Worm (Caenorhabditis elegans) whole organism, mixed stage, embryonic: Measurements from ENCODE around the gene F46G10.1.

ENCODE experiments used
- M03D4.4 ChIP-seq: sonication (generic microtip); optimal IDR thresholded peaks from 2 replicates; lab custom pipeline; 2017; ENCODE audit warnings: mild to moderate bottlenecking, missing genetic modification characterization, missing compliant biosample characterization
- bed-3 ChIP-seq: fragments of 200-800 bp; sonication (Bioruptor generic); optimal IDR thresholded peaks from 3 replicates; lab custom pipeline; 2018; ENCODE audit warnings: mild to moderate bottlenecking, missing genetic modification characterization, moderate library complexity, missing compliant biosample characterization
- blmp-1 ChIP-seq: fragments of 150-350 bp; optimal IDR thresholded peaks from 2 replicates; lab custom pipeline; 2014; ENCODE audit warnings: missing biosample characterization, missing genetic modification characterization
- ceh-39 ChIP-seq: fragments of 150-350 bp; optimal IDR thresholded peaks from 2 replicates; lab custom pipeline; 2014; ENCODE audit warnings: missing biosample characterization, missing genetic modification characterization
- ceh-43 ChIP-seq: fragments of 200-800 bp; sonication (Bioruptor generic); optimal IDR thresholded peaks from 2 replicates; lab custom pipeline; 2018; ENCODE audit warnings: mild to moderate bottlenecking, missing genetic modification characterization, moderate library complexity, missing compliant biosample characterization
- ceh-83 ChIP-seq: fragments of 200-800 bp; sonication (Bioruptor generic); optimal IDR thresholded peaks from 2 replicates; lab custom pipeline; 2018; ENCODE audit warnings: mild to moderate bottlenecking, missing genetic modification characterization, missing compliant biosample characterization
- ces-1 ChIP-seq: fragments of 150-350 bp; optimal IDR thresholded peaks from 2 replicates; lab custom pipeline; 2014; ENCODE audit warnings: missing biosample characterization, missing genetic modification reagents, missing genetic modification characterization
- cnd-1 ChIP-seq: fragments of 200-800 bp; sonication (Bioruptor generic); optimal IDR thresholded peaks from 2 replicates; lab custom pipeline; 2018; ENCODE audit warnings: mild to moderate bottlenecking, missing genetic modification characterization, missing compliant biosample characterization
- elt-1 ChIP-seq: sonication (generic microtip); optimal IDR thresholded peaks from 2 replicates; lab custom pipeline; 2017; ENCODE audit warnings: missing genetic modification characterization, mild to moderate bottlenecking, missing compliant biosample characterization, antibody characterized with exemption, moderate library complexity, borderline replicate concordance; ENCODE audit not compliant: insufficient read depth
- elt-3 ChIP-seq: fragments of 150-350 bp; optimal IDR thresholded peaks from 2 replicates; lab custom pipeline; 2014; ENCODE audit warnings: missing biosample characterization, missing genetic modification characterization
- flh-1 ChIP-seq: fragments of 200-800 bp; sonication (Bioruptor generic); optimal IDR thresholded peaks from 2 replicates; lab custom pipeline; 2018; ENCODE audit warnings: mild to moderate bottlenecking, missing genetic modification characterization, moderate library complexity, missing compliant biosample characterization
- hlh-1 ChIP-seq: fragments of 150-350 bp; optimal IDR thresholded peaks from 2 replicates; lab custom pipeline; 2014; ENCODE audit warnings: missing biosample characterization, missing genetic modification reagents, missing genetic modification characterization
- lin-13 ChIP-seq: fragments of 150-350 bp; optimal IDR thresholded peaks from 2 replicates; lab custom pipeline; 2014; ENCODE audit warnings: missing biosample characterization, missing genetic modification characterization
- lsy-2 ChIP-seq: fragments of 150-350 bp; optimal IDR thresholded peaks from 2 replicates; lab custom pipeline; 2014; ENCODE audit warnings: missing biosample characterization, missing genetic modification characterization
- mep-1 ChIP-seq: fragments of 150-350 bp; optimal IDR thresholded peaks from 2 replicates; lab custom pipeline; 2017; ENCODE audit warnings: missing biosample characterization, missing genetic modification reagents, missing genetic modification characterization, inconsistent platforms
- mls-2 ChIP-seq: sonication (generic microtip); optimal IDR thresholded peaks from 2 replicates; lab custom pipeline; 2016; ENCODE audit warnings: mild to moderate bottlenecking, missing genetic modification characterization, moderate library complexity, missing compliant biosample characterization
- nhr-12 ChIP-seq: fragments of 150-350 bp; optimal IDR thresholded peaks from 2 replicates; lab custom pipeline; 2014; ENCODE audit warnings: missing biosample characterization, missing genetic modification characterization
- nhr-2 ChIP-seq: fragments of 150-350 bp; optimal IDR thresholded peaks from 2 replicates; lab custom pipeline; 2014; ENCODE audit warnings: missing biosample characterization, missing genetic modification characterization
- nhr-237 ChIP-seq: fragments of 150-350 bp; optimal IDR thresholded peaks from 2 replicates; lab custom pipeline; 2014; ENCODE audit warnings: missing biosample characterization, missing genetic modification characterization
- nhr-28 ChIP-seq: fragments of 150-350 bp; optimal IDR thresholded peaks from 2 replicates; lab custom pipeline; 2014; ENCODE audit warnings: missing biosample characterization, missing genetic modification characterization
- nhr-76 ChIP-seq: sonication (generic microtip); optimal IDR thresholded peaks from 2 replicates; lab custom pipeline; 2017; ENCODE audit warnings: missing biosample characterization, missing genetic modification characterization
- pha-4 ChIP-seq: fragments of 150-350 bp; optimal IDR thresholded peaks from 2 replicates; lab custom pipeline; 2018; ENCODE audit warnings: missing biosample characterization, missing genetic modification reagents, missing genetic modification characterization
- sem-2 ChIP-seq: fragments of 200-800 bp; sonication (Bioruptor generic); optimal IDR thresholded peaks from 2 replicates; lab custom pipeline; 2018; ENCODE audit warnings: mild to moderate bottlenecking, missing genetic modification characterization, missing compliant biosample characterization
- sptf-1 ChIP-seq: sonication (generic microtip); optimal IDR thresholded peaks from 2 replicates; lab custom pipeline; 2017; ENCODE audit warnings: mild to moderate bottlenecking, missing genetic modification characterization, moderate library complexity, missing compliant biosample characterization
- tbx-8 ChIP-seq: fragments of 200-800 bp; sonication (Bioruptor generic); optimal IDR thresholded peaks from 2 replicates; lab custom pipeline; 2018; ENCODE audit warnings: mild to moderate bottlenecking, missing genetic modification characterization, moderate library complexity, missing compliant biosample characterization
- unc-120 ChIP-seq: sonication (generic microtip); optimal IDR thresholded peaks from 2 replicates; lab custom pipeline; 2017; ENCODE audit warnings: missing genetic modification characterization, missing compliant biosample characterization; ENCODE audit not compliant: poor library complexity, severe bottlenecking
- unc-39 ChIP-seq: fragments of 150-350 bp; optimal IDR thresholded peaks from 2 replicates; lab custom pipeline; 2014; ENCODE audit warnings: missing biosample characterization, missing genetic modification characterization
- unc-62 ChIP-seq: fragments of 150-350 bp; optimal IDR thresholded peaks from 2 replicates; lab custom pipeline; 2014; ENCODE audit warnings: missing biosample characterization, missing genetic modification reagents, missing genetic modification characterization
- zip-8 ChIP-seq: fragments of 150-350 bp; optimal IDR thresholded peaks from 2 replicates; lab custom pipeline; 2014; ENCODE audit warnings: missing biosample characterization, missing genetic modification characterization
- ztf-11 ChIP-seq: fragments of 150-350 bp; optimal IDR thresholded peaks from 2 replicates; lab custom pipeline; 2014; ENCODE audit warnings: missing biosample characterization, missing genetic modification characterization

Gene F46G10.1

DNA sequence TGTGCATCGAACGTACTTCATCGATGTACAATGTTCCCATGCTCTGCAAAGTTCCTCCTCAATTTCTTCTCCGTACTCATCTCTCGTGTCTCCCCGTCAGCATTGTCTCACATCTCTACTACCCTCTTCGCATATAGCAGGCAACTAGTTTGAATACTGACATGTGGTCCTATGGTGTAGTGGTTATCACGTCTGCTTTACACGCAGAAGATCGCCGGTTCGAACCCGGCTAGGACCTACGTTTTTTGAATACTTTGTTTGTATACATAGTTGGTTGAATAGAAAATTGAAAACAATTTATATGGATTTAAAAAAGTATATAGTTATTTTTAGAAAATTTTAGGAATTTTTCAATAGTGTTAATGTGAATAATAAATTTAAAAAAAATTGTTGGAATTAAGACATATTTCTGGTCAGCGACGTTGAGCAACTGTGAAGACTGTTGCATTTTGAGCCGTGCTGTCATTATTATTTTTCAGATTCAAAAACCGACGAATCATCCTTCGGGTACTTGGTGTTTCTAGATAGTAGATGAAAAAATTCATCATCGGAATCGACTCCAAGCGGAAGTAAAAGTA lies 4.6 kb downstream of the F46G10.1 start (continued):
- TF ChIP-seq pha-4 (tag; lab: Kevin White, UChicago) (peak; percentile 88), elt-1 (tag; lab: Kevin White, UChicago) (no peak), nhr-12 (tag; lab: Kevin White, UChicago) (no peak), ceh-43 (GFP tag; lab: Kevin White, UChicago) (peak; percentile 93), lin-13 (tag; lab: Kevin White, UChicago) (peak; percentile 78), ceh-39 (peak; percentile 37), M03D4.4 (peak; percentile 96), elt-3 (tag; lab: Kevin White, UChicago) (peak; percentile 59), nhr-237 (peak; percentile 79)

DNA sequence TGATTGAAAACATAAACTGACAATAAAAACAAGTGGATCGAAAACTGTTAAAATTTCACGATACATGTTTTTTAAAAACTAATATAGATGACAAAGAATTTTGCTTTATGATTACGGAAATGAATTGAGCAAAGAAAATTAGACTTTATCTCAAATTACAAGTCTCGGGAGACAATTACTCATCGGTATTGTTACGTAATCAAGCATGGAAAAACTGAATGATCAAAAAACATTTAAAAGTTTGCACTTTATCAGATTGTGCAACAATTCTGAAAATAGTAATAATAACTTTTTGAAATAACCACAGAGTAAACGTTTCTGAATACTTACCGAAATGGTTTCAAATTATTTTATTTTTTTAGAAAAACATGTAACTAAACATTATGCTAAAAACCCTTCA lies 5.8 kb downstream of the F46G10.1 start, which contains the start of gene srd-43:
Gene srd-43, minus strand, starts transcription at position 66 of the 400 bp plus-strand sequence.
- TF ChIP-seq nhr-2 (tag; lab: Kevin White, UChicago) (no peak), hlh-1 (no peak), zip-8 (peak; percentile 92), ztf-11 (no peak), tbx-8 (GFP tag; lab: Kevin White, UChicago) (no peak)
- TF ChIP-seq, all 35 proteins: peak for 1

ce11 chrX:13303357-13303756 lies 8.2 kb downstream of the F46G10.1 start, which contains the start of gene srd-42:
Gene srd-42 (minus strand): TSS chrX:13303457.
- TF ChIP-seq ceh-83 (GFP tag; lab: Kevin White, UChicago) (no peak), elt-3 (tag; lab: Kevin White, UChicago) (no peak), lsy-2 (tag; lab: Kevin White, UChicago) (no peak), mls-2 (no peak), blmp-1 (tag; lab: Kevin White, UChicago) (no peak), sem-2 (GFP tag; lab: Kevin White, UChicago) (no peak), nhr-76 (tag; lab: Kevin White, UChicago) (no peak), unc-39 (tag; lab: Kevin White, UChicago) (no peak), cnd-1 (no peak)

DNA sequence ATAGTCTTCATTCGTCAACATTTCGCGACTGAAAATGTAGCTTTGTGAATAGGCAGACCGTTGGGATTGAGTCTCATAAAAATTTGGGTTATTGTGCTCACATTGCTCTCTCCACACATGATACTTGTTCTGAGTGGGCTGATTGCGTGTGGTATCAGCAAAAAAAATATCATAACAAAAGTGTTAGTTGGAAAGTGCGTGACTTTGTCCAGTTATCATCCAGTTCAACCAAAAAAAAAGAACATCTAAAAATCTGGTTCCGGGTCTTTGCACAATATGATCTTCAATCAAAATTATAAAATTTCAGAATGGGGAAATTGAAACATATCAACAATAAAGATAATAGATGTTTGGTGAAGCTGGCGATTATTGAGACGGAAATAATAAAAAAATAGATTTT lies 11.1 kb downstream of the F46G10.1 start, which contains the start of gene srd-39:
Gene srd-39, minus strand, starts transcription at position 101 of the 400 bp plus-strand sequence.
- no peak for TF ChIP-seq ces-1 (GFP tag; lab: Kevin White, UChicago)
- no peak for TF ChIP-seq mep-1 (tag; lab: Kevin White, UChicago)
- TF ChIP-seq mls-2, result no peak
- TF ChIP-seq unc-120, result no peak
- TF ChIP-seq hlh-1, result no peak
- no peak for TF ChIP-seq elt-3 (tag; lab: Kevin White, UChicago)
- no peak for TF ChIP-seq lsy-2 (tag; lab: Kevin White, UChicago)
- no peak for TF ChIP-seq nhr-2 (tag; lab: Kevin White, UChicago)

ce11 chrX:13294669-13295068 lies 16.9 kb downstream of the F46G10.1 start, which contains the start of gene srd-36:
Gene srd-36 (minus strand): TSS chrX:13294769.
- no peak for TF ChIP-seq nhr-237
- TF ChIP-seq flh-1, result no peak
- no peak for TF ChIP-seq hlh-1
- no peak for TF ChIP-seq elt-3 (tag; lab: Kevin White, UChicago)
- TF ChIP-seq sptf-1 (tag; lab: Kevin White, UChicago), result no peak
- no peak for TF ChIP-seq pha-4 (tag; lab: Kevin White, UChicago)
- no peak for TF ChIP-seq mep-1 (tag; lab: Kevin White, UChicago)
- TF ChIP-seq elt-1 (tag; lab: Kevin White, UChicago), result no peak
- TF ChIP-seq sem-2 (GFP tag; lab: Kevin White, UChicago), result no peak
- no peak for TF ChIP-seq ceh-83 (GFP tag; lab: Kevin White, UChicago)
- no peak for TF ChIP-seq nhr-2 (tag; lab: Kevin White, UChicago)
- no peak for TF ChIP-seq ztf-11
- TF ChIP-seq nhr-12 (tag; lab: Kevin White, UChicago), result no peak

DNA sequence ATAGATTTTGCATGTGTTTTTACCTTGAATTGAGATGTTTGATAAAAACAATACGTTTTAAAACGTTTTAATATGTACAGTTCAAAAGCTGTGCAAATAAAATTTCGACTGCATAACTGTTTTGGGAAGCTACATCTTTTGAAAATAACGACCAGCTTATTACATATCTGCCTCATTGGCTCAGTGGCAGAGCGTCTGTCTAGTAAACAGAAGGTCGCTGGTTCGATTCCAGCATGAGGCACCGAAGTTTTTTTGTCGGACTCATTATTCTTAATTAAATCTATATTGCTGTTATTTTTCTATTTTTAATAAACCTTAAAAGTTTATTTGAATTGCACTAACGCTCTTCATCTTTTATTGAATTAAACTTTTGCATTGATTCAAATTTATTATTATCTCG lies 18.5 kb downstream of the F46G10.1 start:
- TF ChIP-seq unc-62 (GFP tag; lab: Kevin White, UChicago), result no peak
- no peak for TF ChIP-seq flh-1
- no peak for TF ChIP-seq bed-3 (GFP tag; lab: Kevin White, UChicago)
- TF ChIP-seq blmp-1 (tag; lab: Kevin White, UChicago), result no peak
- no peak for TF ChIP-seq tbx-8 (GFP tag; lab: Kevin White, UChicago)
- no peak for TF ChIP-seq hlh-1
- no peak for TF ChIP-seq nhr-28 (tag; lab: Kevin White, UChicago)
